Fruit fly (Drosophila melanogaster) whole organism, embryonic: ENCODE measurements around the gene ovm.

ENCODE experiments used
- Bgb ChIP-seq: fragments of 200-800 bp; sonication (Bioruptor generic); IDR thresholded peaks from 2 replicates; pipeline ENCODE4 v1.3.6; 2022; ENCODE audit warnings: missing biosample characterization, missing genetic modification characterization; ENCODE audit not compliant: partially characterized antibody
- CG1233 ChIP-seq: fragments of 200-800 bp; sonication (Bioruptor generic); optimal IDR thresholded peaks from 4 replicates; lab custom pipeline; 2018; ENCODE audit warnings: missing biosample characterization, mild to moderate bottlenecking, missing genetic modification characterization
- CG16815 ChIP-seq: fragments of 200-800 bp; sonication (Bioruptor generic); optimal IDR thresholded peaks from 3 replicates; lab custom pipeline; 2017; ENCODE audit warnings: missing biosample characterization, mild to moderate bottlenecking, missing genetic modification characterization
- CG17359 ChIP-seq: fragments of 200-800 bp; sonication (Bioruptor generic); optimal IDR thresholded peaks from 3 replicates; lab custom pipeline; 2018; ENCODE audit warnings: missing biosample characterization, mild to moderate bottlenecking, missing genetic modification characterization, moderate library complexity
- CG3281 ChIP-seq: fragments of 200-800 bp; sonication (Bioruptor generic); optimal IDR thresholded peaks from 3 replicates; lab custom pipeline; 2017; ENCODE audit warnings: missing biosample characterization, mild to moderate bottlenecking, missing genetic modification characterization
- CG6689 ChIP-seq: fragments of 200-800 bp; sonication (Bioruptor generic); IDR thresholded peaks from 2 replicates; pipeline ENCODE4 v1.3.6; 2022; ENCODE audit warnings: missing biosample characterization, missing genetic modification characterization
- CG6791 ChIP-seq: fragments of 200-800 bp; sonication (Bioruptor generic); IDR thresholded peaks from 3 replicates; pipeline ENCODE4 v1.3.6; 2022; ENCODE audit warnings: missing biosample characterization, missing genetic modification characterization; ENCODE audit not compliant: partially characterized antibody
- CG7839 ChIP-seq: fragments of 200-800 bp; sonication (Bioruptor generic); optimal IDR thresholded peaks from 3 replicates; lab custom pipeline; 2018; ENCODE audit warnings: missing biosample characterization, mild to moderate bottlenecking, missing genetic modification characterization, moderate library complexity
- CG8359 ChIP-seq: fragments of 200-800 bp; sonication (Bioruptor generic); optimal IDR thresholded peaks from 2 replicates; lab custom pipeline; 2017; ENCODE audit warnings: missing biosample characterization, mild to moderate bottlenecking, missing genetic modification characterization, borderline replicate concordance
- CG9932 ChIP-seq: fragments of 200-800 bp; sonication (Bioruptor generic); IDR thresholded peaks from 2 replicates; pipeline ENCODE4 v1.3.6; 2022; ENCODE audit warnings: missing biosample characterization, missing genetic modification characterization
- CTCF ChIP-seq: fragments of 200-800 bp; sonication (Bioruptor generic); optimal IDR thresholded peaks from 2 replicates; lab custom pipeline; 2017; ENCODE audit warnings: missing biosample characterization, mild to moderate bottlenecking, missing genetic modification characterization, moderate library complexity
- Chrac-16 ChIP-seq: fragments of 200-800 bp; sonication (Bioruptor generic); optimal IDR thresholded peaks from 3 replicates; lab custom pipeline; 2016; ENCODE audit warnings: missing biosample characterization, missing genetic modification characterization
- CrebB ChIP-seq: fragments of 200-800 bp; sonication (Bioruptor generic); optimal IDR thresholded peaks from 3 replicates; lab custom pipeline; 2018; ENCODE audit warnings: missing biosample characterization, mild to moderate bottlenecking, missing genetic modification characterization
- Drgx ChIP-seq: fragments of 200-800 bp; sonication (Bioruptor generic); IDR thresholded peaks from 2 replicates; pipeline ENCODE4 v1.3.6; 2022; ENCODE audit warnings: missing biosample characterization, missing genetic modification characterization
- Eip74EF ChIP-seq, 2 experiments: fragments of 200-800 bp in 1 of 2; fragments of >200 bp in 1 of 2; sonication (Bioruptor generic) in 1 of 2; optimal IDR thresholded peaks; 2 replicates each; lab custom pipeline; 2017 to 2019; ENCODE audit warnings: missing biosample characterization in 2 of 2, missing genetic modification characterization in 2 of 2, mild to moderate bottlenecking in 1 of 2, moderate library complexity in 1 of 2
- Elba2 ChIP-seq: fragments of 200-800 bp; sonication (Bioruptor generic); optimal IDR thresholded peaks from 3 replicates; lab custom pipeline; 2016; ENCODE audit warnings: missing biosample characterization, missing genetic modification characterization
- HLH54F ChIP-seq: fragments of 200-800 bp; sonication (Bioruptor generic); optimal IDR thresholded peaks from 3 replicates; lab custom pipeline; 2016; ENCODE audit warnings: missing biosample characterization, missing genetic modification characterization
- Hmr ChIP-seq: fragments of 200-800 bp; sonication (Bioruptor generic); optimal IDR thresholded peaks from 3 replicates; lab custom pipeline; 2017; ENCODE audit warnings: mild to moderate bottlenecking, missing biosample characterization, missing genetic modification reagents, missing genetic modification characterization
- Hr78 ChIP-seq, 2 experiments: fragments of 200-800 bp in 1 of 2; fragments of >200 bp in 1 of 2; sonication (Bioruptor generic) in 1 of 2; optimal IDR thresholded peaks; 2 replicates each; lab custom pipeline; 2017 to 2019; ENCODE audit warnings: missing biosample characterization in 2 of 2, missing genetic modification characterization in 2 of 2, mild to moderate bottlenecking in 1 of 2, moderate library complexity in 1 of 2
- Jarid2 ChIP-seq: fragments of 200-800 bp; sonication (Bioruptor generic); optimal IDR thresholded peaks from 3 replicates; lab custom pipeline; 2017; ENCODE audit warnings: mild to moderate bottlenecking, missing biosample characterization, missing genetic modification reagents, missing genetic modification characterization
- MBD-R2 ChIP-seq: fragments of 200-800 bp; sonication (Bioruptor generic); IDR thresholded peaks from 2 replicates; pipeline ENCODE4 v1.3.6; 2022; ENCODE audit warnings: missing biosample characterization, missing genetic modification characterization
- Nf-YB ChIP-seq: fragments of 200-800 bp; sonication (Bioruptor generic); optimal IDR thresholded peaks from 3 replicates; lab custom pipeline; 2019; ENCODE audit warnings: missing biosample characterization, mild to moderate bottlenecking, missing genetic modification characterization, moderate library complexity
- PHDP ChIP-seq: fragments of 200-800 bp; sonication (Bioruptor generic); optimal IDR thresholded peaks from 3 replicates; lab custom pipeline; 2018; ENCODE audit warnings: missing biosample characterization, mild to moderate bottlenecking, missing genetic modification characterization, moderate library complexity
- Ptx1 ChIP-seq: fragments of 200-800 bp; sonication (Bioruptor generic); IDR thresholded peaks from 2 replicates; pipeline ENCODE4 v1.3.6; 2022; ENCODE audit warnings: missing biosample characterization, missing genetic modification characterization
- Rfx ChIP-seq: fragments of 200-800 bp; sonication (Bioruptor generic); IDR thresholded peaks from 2 replicates; pipeline ENCODE4 v1.3.6; 2022; ENCODE audit warnings: missing biosample characterization, missing genetic modification characterization
- amos ChIP-seq: fragments of 200-800 bp; sonication (Bioruptor generic); IDR thresholded peaks from 2 replicates; pipeline ENCODE4 v1.3.6; 2022; ENCODE audit warnings: missing biosample characterization, missing genetic modification characterization; ENCODE audit not compliant: partially characterized antibody
- aop ChIP-seq: fragments of 200-800 bp; sonication (Bioruptor generic); IDR thresholded peaks from 2 replicates; pipeline ENCODE4 v1.3.6; 2022; ENCODE audit warnings: missing biosample characterization, missing genetic modification characterization
- bab2 ChIP-seq: fragments of 200-800 bp; sonication (Bioruptor generic); optimal IDR thresholded peaks from 2 replicates; lab custom pipeline; 2016; ENCODE audit warnings: missing biosample characterization, missing genetic modification characterization
- bsh ChIP-seq, 2 experiments: fragments of 200-800 bp; sonication (Bioruptor generic); optimal IDR thresholded peaks; 2 replicates each; lab custom pipeline; 2017 to 2018; ENCODE audit warnings: mild to moderate bottlenecking in 2 of 2, missing biosample characterization in 2 of 2, missing genetic modification characterization in 2 of 2, moderate library complexity in 1 of 2
- caup ChIP-seq: fragments of 200-800 bp; sonication (Bioruptor generic); optimal IDR thresholded peaks from 3 replicates; lab custom pipeline; 2017; ENCODE audit warnings: missing biosample characterization, mild to moderate bottlenecking, missing genetic modification characterization, moderate library complexity; ENCODE audit not compliant: severe bottlenecking
- ci ChIP-seq: fragments of 200-800 bp; sonication (Bioruptor generic); IDR thresholded peaks from 3 replicates; pipeline ENCODE4 v1.3.6; 2022; ENCODE audit warnings: missing biosample characterization, missing genetic modification characterization
- croc ChIP-seq: fragments of 200-800 bp; sonication (Bioruptor generic); conservative IDR thresholded peaks from 3 replicates; pipeline ENCODE4 v1.3.6; 2022; ENCODE audit warnings: missing biosample characterization, missing genetic modification characterization
- cwo ChIP-seq: fragments of 200-800 bp; sonication (Bioruptor generic); optimal IDR thresholded peaks from 3 replicates; lab custom pipeline; 2017; ENCODE audit warnings: missing biosample characterization, missing genetic modification characterization, mild to moderate bottlenecking, moderate library complexity, missing genetic modification reagents
- ewg ChIP-seq: fragments of 200-800 bp; sonication (Bioruptor generic); optimal IDR thresholded peaks from 3 replicates; lab custom pipeline; 2017; ENCODE audit warnings: mild to moderate bottlenecking, missing biosample characterization, missing genetic modification reagents, missing genetic modification characterization
- gt ChIP-seq: fragments of 200-800 bp; sonication (Bioruptor generic); IDR thresholded peaks from 2 replicates; pipeline ENCODE4 v1.3.6; 2022; ENCODE audit warnings: missing biosample characterization, missing genetic modification characterization
- her ChIP-seq: fragments of 200-800 bp; sonication (Bioruptor generic); optimal IDR thresholded peaks from 2 replicates; lab custom pipeline; 2016; ENCODE audit warnings: missing biosample characterization, missing genetic modification characterization
- hkb ChIP-seq, 2 experiments: fragments of 200-800 bp in 1 of 2; fragments of >200 bp in 1 of 2; sonication (Bioruptor generic) in 1 of 2; IDR thresholded peaks in 1 of 2; optimal IDR thresholded peaks in 1 of 2; 2 replicates each; pipeline versions ENCODE4 v1.3.6 to Lab custom; 2017 to 2022; ENCODE audit warnings: missing biosample characterization in 1 of 2, missing genetic modification characterization in 1 of 2
- lab ChIP-seq: fragments of 200-800 bp; sonication (Bioruptor generic); optimal IDR thresholded peaks from 3 replicates; lab custom pipeline; 2017; ENCODE audit warnings: missing biosample characterization, missing genetic modification characterization, mild to moderate bottlenecking, moderate library complexity, missing genetic modification reagents
- mirr ChIP-seq: fragments of 200-800 bp; sonication (Bioruptor generic); optimal IDR thresholded peaks from 3 replicates; lab custom pipeline; 2018; ENCODE audit warnings: missing biosample characterization, mild to moderate bottlenecking, missing genetic modification characterization
- nau ChIP-seq: fragments of 200-800 bp; sonication (Bioruptor generic); optimal IDR thresholded peaks from 3 replicates; lab custom pipeline; 2017; ENCODE audit warnings: missing biosample characterization, mild to moderate bottlenecking, missing genetic modification characterization, missing genetic modification reagents
- ro ChIP-seq: fragments of 200-800 bp; sonication (Bioruptor generic); IDR thresholded peaks from 2 replicates; pipeline ENCODE4 v1.3.6; 2022; ENCODE audit warnings: missing biosample characterization, missing genetic modification characterization
- scrt ChIP-seq: fragments of 200-800 bp; sonication (Bioruptor generic); optimal IDR thresholded peaks from 2 replicates; lab custom pipeline; 2018; ENCODE audit warnings: missing biosample characterization, mild to moderate bottlenecking, missing genetic modification characterization, moderate library complexity
- shn ChIP-seq: fragments of 200-800 bp; sonication (Bioruptor generic); optimal IDR thresholded peaks from 3 replicates; lab custom pipeline; 2016; ENCODE audit warnings: missing biosample characterization, missing genetic modification characterization
- sna ChIP-seq: fragments of 200-800 bp; sonication (Bioruptor generic); IDR thresholded peaks from 2 replicates; pipeline ENCODE4 v1.3.6; 2022; ENCODE audit warnings: missing biosample characterization, missing genetic modification characterization; ENCODE audit not compliant: partially characterized antibody
- sr ChIP-seq: fragments of 200-800 bp; sonication (Bioruptor generic); IDR thresholded peaks from 3 replicates; pipeline ENCODE4 v1.3.6; 2022; ENCODE audit warnings: missing biosample characterization, missing genetic modification characterization
- trem ChIP-seq: fragments of 200-800 bp; optimal IDR thresholded peaks from 3 replicates; lab custom pipeline; 2019; ENCODE audit warnings: missing biosample characterization, mild to moderate bottlenecking, missing genetic modification characterization, moderate library complexity

ovm gene

DNA sequence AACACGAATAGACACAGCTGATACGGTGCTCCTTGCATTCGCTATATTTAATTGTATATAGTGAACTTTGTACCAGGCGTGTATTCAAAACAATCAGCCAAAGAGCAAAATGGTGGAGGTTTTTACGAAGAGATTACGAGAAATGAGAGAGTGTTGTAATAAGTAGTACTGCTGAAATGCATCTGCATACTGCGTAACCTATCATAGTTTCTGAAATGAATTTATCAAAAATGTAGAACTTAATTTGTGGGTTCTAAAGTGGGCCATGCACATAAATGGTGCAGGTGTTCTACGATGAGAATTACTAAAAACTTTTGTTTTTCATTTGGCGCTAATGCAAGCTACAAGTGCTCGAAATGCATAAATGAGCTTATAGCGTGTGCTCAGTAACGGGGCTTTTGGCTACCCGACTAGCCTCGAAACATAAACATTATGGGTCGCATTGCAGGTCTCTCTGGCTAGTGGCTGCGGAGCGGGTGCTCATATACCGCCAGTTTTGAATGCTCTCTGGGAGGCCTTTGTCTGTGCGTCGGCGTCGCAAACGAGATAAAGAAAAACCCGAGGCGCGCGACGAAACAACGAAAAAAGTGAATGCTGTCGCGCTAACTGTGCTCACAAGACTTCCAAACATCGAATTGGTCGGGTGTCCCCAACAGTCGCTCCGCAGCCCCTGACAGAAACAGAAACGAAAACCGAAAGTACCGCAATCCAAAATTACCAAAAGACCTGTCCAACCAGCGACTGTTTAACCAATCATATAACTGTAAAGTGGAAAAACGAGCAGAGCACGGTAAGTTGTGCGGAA is 9.1 kb downstream of the ovm start, which contains the start of gene Gs1 (continued):
- TF ChIP-seq Bgb (peak; percentile 50; the same call in 1 of the 2 replicates), shn (GFP tag; lab: Kevin White, UChicago) (no peak), CG1233 (GFP tag; lab: Kevin White, UChicago) (peak; percentile 37), Drgx (GFP tag; lab: Robert Waterston, UW) (peak; percentile 58), caup (peak; percentile 60), CG9932 (0 out of 2 replicates have a peak, but pooled peaks have one; percentile 11), CG3281 (GFP tag; lab: Kevin White, UChicago) (peak; percentile 9), Ptx1 (no peak), amos (peak; percentile 10; the same call in 1 of the 2 replicates), aop (no peak), PHDP (peak; percentile 20), gt (GFP tag; lab: Robert Waterston, UW) (no peak), CG7839 (peak; percentile 6), Jarid2 (peak; percentile 89), lab (GFP tag; lab: Kevin White, UChicago) (peak; percentile 81), nau (peak; percentile 48), bsh (GFP tag; optimal IDR thresholded peaks at IDR 0.05; lab: Kevin White, UChicago) (peak in 1 of 2 experiments; percentile 66), ci (GFP tag; lab: Robert Waterston, UW) (peak; percentile 81), croc (GFP tag; lab: Robert Waterston, UW) (no peak), CTCF (GFP tag; lab: Kevin White, UChicago) (peak; percentile 41), ewg (GFP tag; lab: Kevin White, UChicago) (peak; percentile 77), Elba2 (GFP tag; lab: Kevin White, UChicago) (no peak), CG6791 (peak; percentile 57; the same call in 1 of the 3 replicates), ro (GFP tag; lab: Robert Waterston, UW) (no peak), sr (GFP tag; lab: Robert Waterston, UW) (peak; percentile 70; the same call in 2 of the 3 replicates), mirr (peak; percentile 67), Hmr (peak; percentile 67), CG16815 (GFP tag; lab: Kevin White, UChicago) (no peak), CG6689 (no peak), CrebB (peak; percentile 41), Hr78 (GFP tag; optimal IDR thresholded peaks at IDR 0.05; lab: Kevin White, UChicago) (peak in 1 of 2 experiments; percentile 24), hkb (optimal IDR thresholded peaks at IDR 0.05; lab: Kevin White, UChicago) (no peak), hkb (GFP tag; IDR thresholded peaks at IDR 0.05; lab: Robert Waterston, UW) (peak; percentile 49; the same call in 1 of the 2 replicates), Nf-YB (GFP tag; lab: Kevin White, UChicago) (peak; percentile 65), HLH54F (GFP tag; lab: Kevin White, UChicago) (no peak), CG17359 (tag; lab: Kevin White, UChicago) (peak; percentile 17), cwo (peak; percentile 61), CG8359 (GFP tag; lab: Kevin White, UChicago) (peak; percentile 17), her (peak; percentile 30), Eip74EF (GFP tag; optimal IDR thresholded peaks at IDR 0.05; lab: Kevin White, UChicago) (peak in 1 of 2 experiments; percentile 72), Chrac-16 (GFP tag; lab: Kevin White, UChicago) (no peak), bab2 (GFP tag; lab: Kevin White, UChicago) (no peak), trem (tag; lab: Kevin White, UChicago) (no peak), Rfx (GFP tag; lab: Robert Waterston, UW) (peak; percentile 46; the same call in 1 of the 2 replicates), MBD-R2 (GFP tag; lab: Robert Waterston, UW) (peak; percentile 18; the same call in 1 of the 2 replicates), sna (GFP tag; lab: Robert Waterston, UW) (0 out of 2 replicates have a peak, but pooled peaks have one; percentile 53), scrt (GFP tag; lab: Kevin White, UChicago) (peak; percentile 41)
